Fruit fly (Drosophila melanogaster): ENCODE data around the gene CG14219.
A peak's percentile ranks its signal among the peaks of the same experiment; 100 is the strongest.

DNA sequence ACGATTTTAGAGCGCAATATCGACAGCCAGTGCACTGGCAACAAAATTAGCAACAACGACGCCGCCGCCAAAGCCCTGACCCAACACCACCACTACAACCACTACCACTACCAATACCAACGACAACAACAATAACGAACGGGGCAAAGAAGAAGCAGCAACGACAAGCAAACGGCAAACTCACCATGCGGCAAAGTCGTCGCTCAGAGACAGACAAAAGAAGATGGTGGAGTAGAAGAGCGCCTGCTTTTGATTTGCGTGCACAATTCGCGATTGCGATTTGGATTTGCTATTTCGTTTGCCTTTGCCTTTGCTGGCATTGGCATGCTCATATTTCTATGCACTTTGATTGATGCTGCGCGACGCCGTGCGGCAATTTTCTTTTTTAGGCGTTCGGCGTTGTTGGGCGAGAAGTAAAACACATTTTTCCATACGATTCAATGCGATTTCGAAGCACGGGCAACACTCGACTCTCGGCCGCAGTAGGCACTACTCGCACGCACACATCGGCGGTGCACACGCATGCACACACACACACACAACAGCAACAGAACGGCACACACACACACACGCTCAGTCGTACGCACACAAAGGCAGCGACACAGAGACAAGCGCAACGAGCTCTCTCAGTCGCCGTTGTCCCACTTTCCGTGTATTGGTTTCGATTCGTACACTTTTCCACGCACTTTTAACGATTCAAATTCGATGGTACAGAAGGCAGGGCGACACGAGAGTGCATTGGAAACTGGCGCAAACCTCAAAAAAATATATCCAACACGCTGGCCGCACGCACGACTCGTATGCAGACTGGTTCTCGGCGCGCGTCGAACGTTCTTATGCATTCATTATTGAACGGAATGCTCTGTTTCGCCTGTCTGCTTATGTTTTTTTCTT lies 47.7 kb upstream of the CG14219 start:
- TF ChIP-seq CG8478 (optimal IDR thresholded peaks at IDR 0.05) (peak; percentile 53), CTCF (optimal IDR thresholded peaks at IDR 0.05) (no peak)

Data from S2 (cell line).